Worm (Caenorhabditis elegans) whole organism, L2 larva: ENCODE data around the gene catp-6.
A peak's percentile ranks its signal among the peaks of the same experiment; 100 is the strongest.

Experiments
- Y55F3AM.14 ChIP-seq: fragments of 200-800 bp; sonication (Bioruptor generic); optimal IDR thresholded peaks from 2 replicates; lab custom pipeline; 2018; ENCODE audit warnings: mild to moderate bottlenecking, missing genetic modification characterization, missing compliant biosample characterization
- aly-2 ChIP-seq: fragments of 150-350 bp; optimal IDR thresholded peaks from 2 replicates; lab custom pipeline; 2014; ENCODE audit warnings: missing biosample characterization, missing genetic modification characterization
- ama-1 ChIP-seq: fragments of 150-350 bp; optimal IDR thresholded peaks from 2 replicates; lab custom pipeline; 2018; ENCODE audit warnings: inconsistent platforms
- blmp-1 ChIP-seq: sonication (generic microtip); optimal IDR thresholded peaks from 2 replicates; lab custom pipeline; 2017; ENCODE audit warnings: missing genetic modification characterization, mild to moderate bottlenecking, missing compliant biosample characterization, antibody characterized with exemption, moderate library complexity; ENCODE audit not compliant: insufficient read depth
- ceh-16 ChIP-seq: fragments of 150-350 bp; optimal IDR thresholded peaks from 2 replicates; lab custom pipeline; 2014; ENCODE audit warnings: missing biosample characterization, missing genetic modification characterization
- ceh-82 ChIP-seq: fragments of 150-350 bp; optimal IDR thresholded peaks from 2 replicates; lab custom pipeline; 2014; ENCODE audit warnings: missing biosample characterization, missing genetic modification characterization
- crh-2 ChIP-seq: sonication (generic microtip); optimal IDR thresholded peaks from 2 replicates; lab custom pipeline; 2017; ENCODE audit warnings: missing biosample characterization, missing genetic modification characterization
- dmd-4 ChIP-seq: sonication (generic microtip); optimal IDR thresholded peaks from 2 replicates; lab custom pipeline; 2017; ENCODE audit warnings: missing biosample characterization, missing genetic modification characterization
- egl-27 ChIP-seq: sonication (generic microtip); optimal IDR thresholded peaks from 3 replicates; lab custom pipeline; 2017; ENCODE audit warnings: missing biosample characterization, missing genetic modification reagents, missing genetic modification characterization
- elt-1 ChIP-seq: fragments of 150-350 bp; optimal IDR thresholded peaks from 2 replicates; lab custom pipeline; 2014; ENCODE audit warnings: missing biosample characterization, missing genetic modification characterization
- elt-3 ChIP-seq: sonication (generic microtip); optimal IDR thresholded peaks from 2 replicates; lab custom pipeline; 2017; ENCODE audit warnings: missing biosample characterization, missing genetic modification characterization
- fos-1 ChIP-seq: fragments of 150-350 bp; optimal IDR thresholded peaks from 2 replicates; lab custom pipeline; 2014; ENCODE audit warnings: missing biosample characterization, missing genetic modification characterization
- gmeb-1 ChIP-seq: fragments of 150-350 bp; optimal IDR thresholded peaks from 2 replicates; lab custom pipeline; 2014; ENCODE audit warnings: missing biosample characterization, missing genetic modification characterization
- lin-13 ChIP-seq: fragments of 150-350 bp; optimal IDR thresholded peaks from 2 replicates; lab custom pipeline; 2014; ENCODE audit warnings: missing biosample characterization, missing genetic modification reagents, missing genetic modification characterization
- lin-39 ChIP-seq: fragments of 150-350 bp; optimal IDR thresholded peaks from 2 replicates; lab custom pipeline; 2014; ENCODE audit warnings: missing biosample characterization, missing genetic modification reagents, missing genetic modification characterization
- lsy-2 ChIP-seq, 2 experiments: fragments of 150-350 bp in 1 of 2; sonication (generic microtip) in 1 of 2; optimal IDR thresholded peaks; 2 replicates each; lab custom pipeline; 2014 to 2017; ENCODE audit warnings: missing biosample characterization in 2 of 2, missing genetic modification characterization in 2 of 2
- mbf-1 ChIP-seq: sonication (generic microtip); optimal IDR thresholded peaks from 2 replicates; lab custom pipeline; 2017; ENCODE audit warnings: missing biosample characterization, missing genetic modification characterization
- mdl-1 ChIP-seq, 2 experiments: fragments of 150-350 bp in 1 of 2; sonication (generic microtip) in 1 of 2; optimal IDR thresholded peaks; 2 replicates each; lab custom pipeline; 2017; ENCODE audit warnings: missing biosample characterization in 2 of 2, missing genetic modification characterization in 2 of 2
- nhr-11 ChIP-seq: fragments of 150-350 bp; optimal IDR thresholded peaks from 2 replicates; lab custom pipeline; 2014; ENCODE audit warnings: missing biosample characterization, missing genetic modification characterization
- nhr-12 ChIP-seq: fragments of 150-350 bp; optimal IDR thresholded peaks from 2 replicates; lab custom pipeline; 2014; ENCODE audit warnings: missing biosample characterization, missing genetic modification characterization
- nhr-129 ChIP-seq: fragments of 150-350 bp; optimal IDR thresholded peaks from 2 replicates; lab custom pipeline; 2014; ENCODE audit warnings: missing biosample characterization, missing genetic modification characterization
- nhr-21 ChIP-seq: fragments of 150-350 bp; optimal IDR thresholded peaks from 2 replicates; lab custom pipeline; 2014; ENCODE audit warnings: missing biosample characterization, missing genetic modification characterization
- nhr-237 ChIP-seq: fragments of 150-350 bp; optimal IDR thresholded peaks from 2 replicates; lab custom pipeline; 2014; ENCODE audit warnings: missing biosample characterization, missing genetic modification characterization
- nhr-6 ChIP-seq: fragments of 150-350 bp; optimal IDR thresholded peaks from 2 replicates; lab custom pipeline; 2014; ENCODE audit warnings: missing biosample characterization, missing genetic modification characterization
- nhr-77 ChIP-seq: fragments of 150-350 bp; optimal IDR thresholded peaks from 2 replicates; lab custom pipeline; 2014; ENCODE audit warnings: missing biosample characterization, missing genetic modification characterization
- peb-1 ChIP-seq: fragments of 150-350 bp; optimal IDR thresholded peaks from 2 replicates; lab custom pipeline; 2014; ENCODE audit warnings: missing biosample characterization, missing genetic modification characterization
- skn-1 ChIP-seq: sonication (generic microtip); optimal IDR thresholded peaks from 2 replicates; lab custom pipeline; 2017; ENCODE audit warnings: missing biosample characterization, missing genetic modification characterization
- sma-3 ChIP-seq: sonication (generic microtip); optimal IDR thresholded peaks from 2 replicates; lab custom pipeline; 2016; ENCODE audit warnings: missing genetic modification reagents, missing genetic modification characterization, missing compliant biosample characterization
- sma-9 ChIP-seq, 2 experiments: fragments of 150-350 bp in 1 of 2; sonication (generic microtip) in 1 of 2; optimal IDR thresholded peaks; 2 replicates each; lab custom pipeline; 2014 to 2016; ENCODE audit warnings: missing genetic modification characterization in 2 of 2, mild to moderate bottlenecking in 1 of 2, missing biosample characterization in 1 of 2, missing compliant biosample characterization in 1 of 2, missing genetic modification reagents in 1 of 2, moderate library complexity in 1 of 2
- snpc-4 ChIP-seq: fragments of 150-350 bp; optimal IDR thresholded peaks from 2 replicates; lab custom pipeline; 2014; ENCODE audit warnings: missing biosample characterization, missing genetic modification characterization
- unc-39 ChIP-seq: fragments of 150-350 bp; optimal IDR thresholded peaks from 2 replicates; lab custom pipeline; 2014; ENCODE audit warnings: missing biosample characterization, missing genetic modification characterization
- unc-55 ChIP-seq: fragments of 150-350 bp; sonication (generic microtip); optimal IDR thresholded peaks from 3 replicates; lab custom pipeline; 2014; ENCODE audit warnings: missing biosample characterization, missing genetic modification reagents, missing genetic modification characterization
- zag-1 ChIP-seq: fragments of 150-350 bp; optimal IDR thresholded peaks from 2 replicates; lab custom pipeline; 2014; ENCODE audit warnings: missing biosample characterization, missing genetic modification characterization
- ztf-1 ChIP-seq: fragments of 200-800 bp; sonication (Bioruptor generic); conservative IDR thresholded peaks from 2 replicates; pipeline ENCODE4 v1.3.6; 2022; ENCODE audit warnings: missing genetic modification characterization, missing compliant biosample characterization

Gene catp-6

ce11 chrIV:9855712-9856111 lies 31.3 kb upstream of the catp-6 start, which contains the start of gene K07F5.12:
TSS of gene K07F5.12 (plus strand) at chrIV:9856012.
- TF ChIP-seq egl-27 (tag; lab: Kevin White, UChicago) (no peak), Y55F3AM.14 (GFP tag; lab: Kevin White, UChicago) (no peak), peb-1 (no peak), nhr-12 (no peak), elt-1 (tag; lab: Kevin White, UChicago) (no peak), sma-3 (GFP tag; lab: Kevin White, UChicago) (no peak), ceh-82 (tag; lab: Kevin White, UChicago) (no peak), blmp-1 (no peak), gmeb-1 (no peak), zag-1 (tag; lab: Kevin White, UChicago) (no peak), ama-1 (lab: Kevin White, UChicago) (no peak), dmd-4 (tag; lab: Kevin White, UChicago) (no peak), lin-13 (no peak), elt-3 (no peak), nhr-237 (tag; lab: Kevin White, UChicago) (no peak)

DNA sequence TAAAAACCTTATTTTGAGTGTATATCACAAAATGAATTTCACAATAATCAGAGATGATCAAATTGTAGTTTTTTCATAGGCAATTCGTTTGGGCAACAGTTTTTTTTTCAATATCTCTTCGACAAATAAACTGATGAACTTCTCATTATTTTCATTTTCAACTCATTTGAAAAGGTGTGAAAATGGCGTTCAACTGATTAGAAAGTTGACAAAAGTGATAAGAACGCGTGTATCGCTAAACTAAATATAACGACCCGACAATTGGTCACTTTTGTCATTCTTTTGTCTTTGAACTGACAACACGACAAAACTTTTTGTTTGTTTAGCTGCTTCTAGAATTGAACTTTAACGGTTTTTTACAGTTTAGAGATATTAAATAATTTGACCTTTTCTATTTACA lies 30.6 kb upstream of the catp-6 start:
- TF ChIP-seq crh-2 (tag; lab: Kevin White, UChicago) (no peak), fos-1 (tag; lab: Kevin White, UChicago) (peak; percentile 53), nhr-12 (no peak), unc-39 (tag; lab: Kevin White, UChicago) (no peak), peb-1 (no peak), skn-1 (no peak), ztf-1 (no peak)

ce11 chrIV:9852818-9853466 lies 28.6 kb upstream of the catp-6 start:
- no peak for TF ChIP-seq ama-1 (lab: Kevin White, UChicago)
- no peak for TF ChIP-seq nhr-12
- TF ChIP-seq gmeb-1: no peak
- no peak for TF ChIP-seq nhr-129 (tag; lab: Kevin White, UChicago)
- no peak for TF ChIP-seq nhr-237 (tag; lab: Kevin White, UChicago)
- no peak for TF ChIP-seq elt-3
- no peak for TF ChIP-seq blmp-1
- TF ChIP-seq nhr-11 (tag; lab: Kevin White, UChicago): no peak
- no peak for TF ChIP-seq nhr-77 (tag; lab: Kevin White, UChicago)
- no peak for TF ChIP-seq mbf-1 (tag; lab: Kevin White, UChicago)

- TF ChIP-seq ceh-16 (no peak), lin-39 (tag; lab: Kevin White, UChicago) (no peak), elt-3 (no peak), lin-13 (no peak)
- TF ChIP-seq, all 48 proteins: peak for 0
Measured at ce11 chrIV:9852250-9852649, 27.9 kb upstream of the catp-6 start, which contains the start of gene ssq-1. TSS of gene ssq-1 (plus strand) at chrIV:9852550.

- TF ChIP-seq ceh-16 (no peak), lin-13 (no peak), lsy-2 (tag; optimal IDR thresholded peaks at IDR 0.05; lab: Kevin White, UChicago) (no peak), nhr-12 (no peak), ceh-82 (tag; lab: Kevin White, UChicago) (no peak), sma-9 (GFP tag; optimal IDR thresholded peaks at IDR 0.05; lab: Kevin White, UChicago) (no peak), sma-9 (tag; optimal IDR thresholded peaks at IDR 0.05; lab: Kevin White, UChicago) (no peak), nhr-129 (tag; lab: Kevin White, UChicago) (no peak), zag-1 (tag; lab: Kevin White, UChicago) (no peak), aly-2 (tag; lab: Kevin White, UChicago) (no peak), lin-39 (tag; lab: Kevin White, UChicago) (no peak), crh-2 (tag; lab: Kevin White, UChicago) (no peak), gmeb-1 (no peak), mdl-1 (tag; optimal IDR thresholded peaks at IDR 0.05; lab: Kevin White, UChicago) (no peak), egl-27 (tag; lab: Kevin White, UChicago) (no peak)
Measured at ce11 chrIV:9850931-9851330, 26.6 kb upstream of the catp-6 start, which contains the start of gene ssp-10. TSS of gene ssp-10 (minus strand) at chrIV:9851031.

DNA sequence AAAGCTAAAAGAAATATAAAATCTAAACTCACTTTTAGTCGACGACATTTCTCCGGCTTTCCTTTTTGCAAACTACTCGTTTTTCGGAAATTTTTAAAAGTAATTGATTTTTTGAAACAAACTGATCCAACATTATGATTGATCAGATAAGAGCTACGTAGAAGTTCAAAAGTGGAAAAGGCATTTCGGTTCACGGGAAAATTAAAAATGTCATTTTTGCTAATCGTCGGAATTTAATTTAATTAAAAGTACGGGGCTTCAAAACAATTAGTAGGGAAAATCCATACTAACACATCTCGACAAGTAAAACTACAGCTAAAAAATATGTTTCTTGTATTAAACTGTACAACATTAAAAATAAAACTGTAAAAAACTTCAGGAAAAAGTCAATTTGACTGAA lies 25.2 kb upstream of the catp-6 start, which contains the start of gene K07F5.8:
K07F5.8 (minus strand) TSS at position 101 of the 400 bp plus-strand sequence.
- no peak for TF ChIP-seq elt-1 (tag; lab: Kevin White, UChicago)
- TF ChIP-seq unc-55 (GFP tag; lab: Kevin White, UChicago): no peak
- TF ChIP-seq nhr-6: no peak
- TF ChIP-seq elt-3: no peak
- TF ChIP-seq peb-1: no peak
- no peak for TF ChIP-seq snpc-4 (tag; lab: Kevin White, UChicago)
- no peak for TF ChIP-seq blmp-1
- TF ChIP-seq zag-1 (tag; lab: Kevin White, UChicago): no peak
- no peak for TF ChIP-seq nhr-21 (tag; lab: Kevin White, UChicago)
- no peak for TF ChIP-seq ztf-1
